Fruit fly (Drosophila melanogaster): ENCODE data around the gene CAH4.

The CAH4 gene

dm6 chr3R:24875939-24876842, 18.8 kb upstream of the CAH4 start, which contains the start of gene CG3744 (continued):
- TF ChIP-seq CG7368 (GFP tag; optimal IDR thresholded peaks at IDR 0.05) (peak; percentile 68), CG32006 (GFP tag; optimal IDR thresholded peaks at IDR 0.05) (peak; percentile 85), CG6808 (GFP tag; optimal IDR thresholded peaks at IDR 0.05) (peak; percentile 47), CG8632 (GFP tag; optimal IDR thresholded peaks at IDR 0.05) (peak; percentile 72), Hr39 (GFP tag; optimal IDR thresholded peaks at IDR 0.05) (peak; percentile 74), CG15336 (GFP tag; IDR thresholded peaks at IDR 0.05) (peak; percentile 73), fd85E (GFP tag; optimal IDR thresholded peaks at IDR 0.05) (no peak), Sox15 (GFP tag; optimal IDR thresholded peaks at IDR 0.05) (peak; percentile 58), ss (GFP tag; optimal IDR thresholded peaks at IDR 0.05) (peak in 1 of 2 experiments; percentile 70), CG11762 (GFP tag; optimal IDR thresholded peaks at IDR 0.05; ENCODE audit: insufficient read depth) (peak; percentile 38), Gug (GFP tag; IDR thresholded peaks at IDR 0.05) (peak; percentile 86), topi (GFP tag; optimal IDR thresholded peaks at IDR 0.05) (peak; percentile 64), CG6792 (GFP tag; optimal IDR thresholded peaks at IDR 0.05) (peak; percentile 62), CG31627 (GFP tag; optimal IDR thresholded peaks at IDR 0.05) (peak; percentile 77), salr (GFP tag; optimal IDR thresholded peaks at IDR 0.05) (peak in 1 of 2 experiments; percentile 70), CG3032 (tag; optimal IDR thresholded peaks at IDR 0.05) (peak; percentile 84), CG34406 (GFP tag; optimal IDR thresholded peaks at IDR 0.05) (peak; percentile 60), Eip75B (GFP tag; optimal IDR thresholded peaks at IDR 0.05) (peak; percentile 55), CG8119 (GFP tag; IDR thresholded peaks at IDR 0.05) (peak; percentile 76), CG11294 (GFP tag; IDR thresholded peaks at IDR 0.05) (peak; percentile 85), CG16779 (tag; optimal IDR thresholded peaks at IDR 0.05) (peak; percentile 5), spab (GFP tag; optimal IDR thresholded peaks at IDR 0.05) (peak; percentile 29), Eip78C (GFP tag) (peak; percentile 86), lz (GFP tag; optimal IDR thresholded peaks at IDR 0.05) (peak; percentile 74), CG9139 (GFP tag; optimal IDR thresholded peaks at IDR 0.05) (peak; percentile 17), Blimp-1 (GFP tag; optimal IDR thresholded peaks at IDR 0.05) (peak; percentile 99), CG11902 (GFP tag; optimal IDR thresholded peaks at IDR 0.05) (peak; percentile 66), achi (GFP tag; optimal IDR thresholded peaks at IDR 0.05) (peak; percentile 81), pdm3 (GFP tag; optimal IDR thresholded peaks at IDR 0.05) (no peak), Ets21C (GFP tag; optimal IDR thresholded peaks at IDR 0.05) (peak; percentile 66), CG4318 (GFP tag; optimal IDR thresholded peaks at IDR 0.05) (no peak), Met (GFP tag; optimal IDR thresholded peaks at IDR 0.05) (no peak), net (GFP tag; optimal IDR thresholded peaks at IDR 0.05) (peak; percentile 72)

- no peak for TF ChIP-seq CG15336 (GFP tag; IDR thresholded peaks at IDR 0.05)
- TF ChIP-seq CG6792 (GFP tag; optimal IDR thresholded peaks at IDR 0.05) = no peak
- no peak for TF ChIP-seq pdm3 (GFP tag; optimal IDR thresholded peaks at IDR 0.05)
- no peak for TF ChIP-seq dsx (GFP tag; optimal IDR thresholded peaks at IDR 0.05; ENCODE audit: poor library complexity, severe bottlenecking)
- no peak for TF ChIP-seq fd85E (GFP tag; optimal IDR thresholded peaks at IDR 0.05)
- no peak for TF ChIP-seq dac (GFP tag; optimal IDR thresholded peaks at IDR 0.05)
- no peak for TF ChIP-seq salr (GFP tag; optimal IDR thresholded peaks at IDR 0.05)
- peak; percentile 67 for TF ChIP-seq Eip78C (GFP tag)
- no peak for TF ChIP-seq spab (GFP tag; optimal IDR thresholded peaks at IDR 0.05)
- TF ChIP-seq acj6 (GFP tag; optimal IDR thresholded peaks at IDR 0.05) = no peak
- TF ChIP-seq CG1621 (tag; optimal IDR thresholded peaks at IDR 0.05) = peak; percentile 57
- no peak for TF ChIP-seq CG6276 (GFP tag; optimal IDR thresholded peaks at IDR 0.05)
- no peak for TF ChIP-seq Met (GFP tag; optimal IDR thresholded peaks at IDR 0.05)
- no peak for TF ChIP-seq CG4318 (GFP tag; optimal IDR thresholded peaks at IDR 0.05)
- TF ChIP-seq lz (GFP tag; optimal IDR thresholded peaks at IDR 0.05) = no peak
- no peak for TF ChIP-seq Gug (GFP tag; IDR thresholded peaks at IDR 0.05)
- no peak for TF ChIP-seq CG31627 (GFP tag; optimal IDR thresholded peaks at IDR 0.05)
- TF ChIP-seq Sox102F (GFP tag; optimal IDR thresholded peaks at IDR 0.05) = no peak
- TF ChIP-seq CG6808 (GFP tag; optimal IDR thresholded peaks at IDR 0.05) = no peak
- no peak for TF ChIP-seq CG11294 (GFP tag; IDR thresholded peaks at IDR 0.05)
- no peak for TF ChIP-seq Eip93F (GFP tag; optimal IDR thresholded peaks at IDR 0.05)
- TF ChIP-seq Blimp-1 (GFP tag; optimal IDR thresholded peaks at IDR 0.05) = no peak
- no peak for TF ChIP-seq vri (GFP tag; optimal IDR thresholded peaks at IDR 0.05)
- no peak for TF ChIP-seq CG32006 (GFP tag; optimal IDR thresholded peaks at IDR 0.05)
- no peak for TF ChIP-seq Hr38 (GFP tag; optimal IDR thresholded peaks at IDR 0.05)
- peak; percentile 32 for TF ChIP-seq CG6854 (GFP tag; optimal IDR thresholded peaks at IDR 0.05)
- no peak for TF ChIP-seq CG11902 (GFP tag; optimal IDR thresholded peaks at IDR 0.05)
- TF ChIP-seq CG8632 (GFP tag; optimal IDR thresholded peaks at IDR 0.05) = no peak
- no peak for TF ChIP-seq esn (GFP tag; optimal IDR thresholded peaks at IDR 0.05)
- TF ChIP-seq Hr4 (GFP tag; optimal IDR thresholded peaks at IDR 0.05) = no peak
Observed at dm6 chr3R:24870389-24871048, 13.2 kb upstream of the CAH4 start, which contains the start of gene CycB3. CycB3 (minus strand) TSS chr3R:24870816.
